Fruit fly (Drosophila melanogaster) whole organism, embryonic: ENCODE data around the gene CG3184.

Experiments
- Adf1 ChIP-seq: fragments of 200-800 bp; sonication (Bioruptor generic); IDR thresholded peaks from 2 replicates; pipeline ENCODE4 v1.3.6; 2022; ENCODE audit warnings: missing biosample characterization, missing genetic modification characterization
- CG11398 ChIP-seq: fragments of 200-800 bp; sonication (Bioruptor generic); optimal IDR thresholded peaks from 2 replicates; lab custom pipeline; 2016; ENCODE audit warnings: missing biosample characterization, missing genetic modification characterization
- CG11504 ChIP-seq: fragments of 200-800 bp; sonication (Bioruptor generic); optimal IDR thresholded peaks from 3 replicates; lab custom pipeline; 2019; ENCODE audit warnings: missing biosample characterization, mild to moderate bottlenecking, missing genetic modification characterization, moderate library complexity
- CG12769 ChIP-seq: fragments of 200-800 bp; sonication (Bioruptor generic); optimal IDR thresholded peaks from 2 replicates; lab custom pipeline; 2019; ENCODE audit warnings: missing biosample characterization, mild to moderate bottlenecking, missing genetic modification characterization, moderate library complexity
- CG13894 ChIP-seq: fragments of 200-800 bp; sonication (Bioruptor generic); optimal IDR thresholded peaks from 3 replicates; lab custom pipeline; 2018; ENCODE audit warnings: missing biosample characterization, mild to moderate bottlenecking, missing genetic modification characterization, moderate library complexity
- CG14014 ChIP-seq: fragments of 200-800 bp; sonication (Bioruptor generic); IDR thresholded peaks from 2 replicates; pipeline ENCODE4 v1.3.6; 2022; ENCODE audit warnings: missing biosample characterization, missing genetic modification characterization
- CG14441 ChIP-seq: fragments of 200-800 bp; sonication (Bioruptor generic); IDR thresholded peaks from 2 replicates; pipeline ENCODE4 v1.3.6; 2022; ENCODE audit warnings: missing biosample characterization, missing genetic modification characterization
- CG15479 ChIP-seq: fragments of 200-800 bp; sonication (Bioruptor generic); optimal IDR thresholded peaks from 3 replicates; lab custom pipeline; 2019; ENCODE audit warnings: missing biosample characterization, mild to moderate bottlenecking, missing genetic modification characterization, moderate library complexity
- CG16815 ChIP-seq: fragments of 200-800 bp; sonication (Bioruptor generic); optimal IDR thresholded peaks from 3 replicates; lab custom pipeline; 2017; ENCODE audit warnings: missing biosample characterization, mild to moderate bottlenecking, missing genetic modification characterization
- CG17568 ChIP-seq: fragments of 200-800 bp; sonication (Bioruptor generic); optimal IDR thresholded peaks from 2 replicates; lab custom pipeline; 2018; ENCODE audit warnings: missing biosample characterization, mild to moderate bottlenecking, missing genetic modification characterization, moderate library complexity
- CG17912 ChIP-seq: fragments of 200-800 bp; sonication (Bioruptor generic); optimal IDR thresholded peaks from 2 replicates; lab custom pipeline; 2018; ENCODE audit warnings: missing biosample characterization, mild to moderate bottlenecking, missing genetic modification characterization
- CG2875 ChIP-seq: fragments of 200-800 bp; sonication (Bioruptor generic); optimal IDR thresholded peaks from 2 replicates; lab custom pipeline; 2017; ENCODE audit warnings: missing biosample characterization, mild to moderate bottlenecking, missing genetic modification characterization, missing genetic modification reagents
- CG31365 ChIP-seq: fragments of 200-800 bp; sonication (Bioruptor generic); optimal IDR thresholded peaks from 2 replicates; lab custom pipeline; 2018; ENCODE audit warnings: missing biosample characterization, mild to moderate bottlenecking, missing genetic modification characterization
- CG31388 ChIP-seq: fragments of 200-800 bp; sonication (Bioruptor generic); optimal IDR thresholded peaks from 2 replicates; lab custom pipeline; 2016; ENCODE audit warnings: missing biosample characterization, missing genetic modification characterization
- CG33557 ChIP-seq: fragments of 200-800 bp; sonication (Bioruptor generic); optimal IDR thresholded peaks from 2 replicates; lab custom pipeline; 2019; ENCODE audit warnings: missing biosample characterization, mild to moderate bottlenecking, missing genetic modification characterization, moderate library complexity
- CG34224 ChIP-seq: fragments of 200-800 bp; sonication (Bioruptor generic); IDR thresholded peaks from 3 replicates; pipeline ENCODE4 v1.3.6; 2022; ENCODE audit warnings: missing biosample characterization, missing genetic modification characterization; ENCODE audit not compliant: partially characterized antibody
- CG3838 ChIP-seq: fragments of 200-800 bp; sonication (Bioruptor generic); optimal IDR thresholded peaks from 3 replicates; lab custom pipeline; 2016; ENCODE audit warnings: missing biosample characterization, missing genetic modification characterization
- CG4404 ChIP-seq: fragments of 200-800 bp; sonication (Bioruptor generic); IDR thresholded peaks from 2 replicates; pipeline ENCODE4 v1.3.6; 2022; ENCODE audit warnings: missing biosample characterization, missing genetic modification characterization
- CG6254 ChIP-seq: fragments of 200-800 bp; sonication (Bioruptor generic); optimal IDR thresholded peaks from 3 replicates; lab custom pipeline; 2017; ENCODE audit warnings: mild to moderate bottlenecking, missing biosample characterization, missing genetic modification reagents, missing genetic modification characterization
- CG9609 ChIP-seq: fragments of 200-800 bp; sonication (Bioruptor generic); optimal IDR thresholded peaks from 3 replicates; lab custom pipeline; 2016; ENCODE audit warnings: missing biosample characterization, missing genetic modification characterization
- CG9876 ChIP-seq: fragments of 200-800 bp; sonication (Bioruptor generic); optimal IDR thresholded peaks from 2 replicates; lab custom pipeline; 2016; ENCODE audit warnings: missing biosample characterization, missing genetic modification characterization
- Deaf1 ChIP-seq: fragments of 200-800 bp; optimal IDR thresholded peaks from 3 replicates; lab custom pipeline; 2019; ENCODE audit warnings: missing biosample characterization, mild to moderate bottlenecking, missing genetic modification characterization, moderate library complexity
- Dll ChIP-seq: fragments of 200-800 bp; sonication (Bioruptor generic); IDR thresholded peaks from 4 replicates; pipeline ENCODE4 v1.3.6; 2022; ENCODE audit warnings: missing biosample characterization, missing genetic modification characterization; ENCODE audit not compliant: partially characterized antibody
- ERR ChIP-seq: fragments of 200-800 bp; sonication (Bioruptor generic); optimal IDR thresholded peaks from 2 replicates; lab custom pipeline; 2016; ENCODE audit warnings: missing biosample characterization, missing genetic modification characterization
- Hmx ChIP-seq: fragments of 200-800 bp; sonication (Bioruptor generic); optimal IDR thresholded peaks from 2 replicates; lab custom pipeline; 2016; ENCODE audit warnings: missing biosample characterization, missing genetic modification characterization
- Hr3 ChIP-seq: fragments of 200-800 bp; sonication (Bioruptor generic); optimal IDR thresholded peaks from 3 replicates; lab custom pipeline; 2016; ENCODE audit warnings: missing biosample characterization, missing genetic modification characterization
- Hsf ChIP-seq: fragments of 200-800 bp; sonication (Bioruptor generic); optimal IDR thresholded peaks from 3 replicates; lab custom pipeline; 2016; ENCODE audit warnings: missing biosample characterization, missing genetic modification characterization
- Nf-YC ChIP-seq: fragments of 200-800 bp; optimal IDR thresholded peaks from 3 replicates; lab custom pipeline; 2019; ENCODE audit warnings: missing biosample characterization, mild to moderate bottlenecking, missing genetic modification characterization, moderate library complexity
- Oli ChIP-seq: fragments of 200-800 bp; sonication (Bioruptor generic); optimal IDR thresholded peaks from 2 replicates; lab custom pipeline; 2018; ENCODE audit warnings: missing biosample characterization, mild to moderate bottlenecking, missing genetic modification characterization, moderate library complexity
- Opbp ChIP-seq: fragments of 200-800 bp; sonication (Bioruptor generic); IDR thresholded peaks from 3 replicates; pipeline ENCODE4 v1.3.6; 2022; ENCODE audit warnings: missing biosample characterization, missing genetic modification characterization; ENCODE audit not compliant: partially characterized antibody
- Ravus ChIP-seq: fragments of 200-800 bp; sonication (Bioruptor generic); IDR thresholded peaks from 2 replicates; pipeline ENCODE4 v1.3.6; 2022; ENCODE audit warnings: missing biosample characterization, missing genetic modification characterization
- Sin3A ChIP-seq: fragments of >200 bp; optimal IDR thresholded peaks from 2 replicates; lab custom pipeline; 2018
- amos ChIP-seq: fragments of 200-800 bp; sonication (Bioruptor generic); IDR thresholded peaks from 2 replicates; pipeline ENCODE4 v1.3.6; 2022; ENCODE audit warnings: missing biosample characterization, missing genetic modification characterization; ENCODE audit not compliant: partially characterized antibody
- ara ChIP-seq: fragments of 200-800 bp; sonication (Bioruptor generic); IDR thresholded peaks from 2 replicates; pipeline ENCODE4 v1.3.6; 2022; ENCODE audit warnings: missing biosample characterization, missing genetic modification characterization
- bab2 ChIP-seq: fragments of 200-800 bp; sonication (Bioruptor generic); optimal IDR thresholded peaks from 2 replicates; lab custom pipeline; 2016; ENCODE audit warnings: missing biosample characterization, missing genetic modification characterization
- caup ChIP-seq: fragments of 200-800 bp; sonication (Bioruptor generic); optimal IDR thresholded peaks from 3 replicates; lab custom pipeline; 2017; ENCODE audit warnings: missing biosample characterization, mild to moderate bottlenecking, missing genetic modification characterization, moderate library complexity; ENCODE audit not compliant: severe bottlenecking
- crp ChIP-seq, 2 experiments: fragments of 200-800 bp; sonication (Bioruptor generic); optimal IDR thresholded peaks; 2 replicates in 1 of 2; 3 replicates in 1 of 2; lab custom pipeline; 2017; ENCODE audit warnings: missing biosample characterization in 2 of 2, missing genetic modification characterization in 2 of 2, mild to moderate bottlenecking in 1 of 2, moderate library complexity in 1 of 2
- cwo ChIP-seq: fragments of 200-800 bp; sonication (Bioruptor generic); optimal IDR thresholded peaks from 3 replicates; lab custom pipeline; 2017; ENCODE audit warnings: missing biosample characterization, missing genetic modification characterization, mild to moderate bottlenecking, moderate library complexity, missing genetic modification reagents
- dysf ChIP-seq: fragments of 200-800 bp; sonication (Bioruptor generic); IDR thresholded peaks from 3 replicates; pipeline ENCODE4 v1.3.6; 2022; ENCODE audit warnings: missing biosample characterization, missing genetic modification characterization
- grau ChIP-seq: fragments of 200-800 bp; optimal IDR thresholded peaks from 3 replicates; lab custom pipeline; 2019; ENCODE audit warnings: missing biosample characterization, mild to moderate bottlenecking, missing genetic modification characterization, moderate library complexity
- mld ChIP-seq: fragments of 200-800 bp; sonication (Bioruptor generic); IDR thresholded peaks from 3 replicates; pipeline ENCODE4 v1.3.6; 2022; ENCODE audit warnings: missing biosample characterization, missing genetic modification characterization; ENCODE audit not compliant: partially characterized antibody
- pnt ChIP-seq: fragments of 200-800 bp; sonication (Bioruptor generic); optimal IDR thresholded peaks from 3 replicates; lab custom pipeline; 2016; ENCODE audit warnings: missing biosample characterization, missing genetic modification characterization
- pzg ChIP-seq: fragments of 200-800 bp; sonication (Bioruptor generic); optimal IDR thresholded peaks from 3 replicates; lab custom pipeline; 2018; ENCODE audit warnings: missing biosample characterization, mild to moderate bottlenecking, missing genetic modification characterization, moderate library complexity
- sob ChIP-seq: fragments of 200-800 bp; sonication (Bioruptor generic); IDR thresholded peaks from 2 replicates; pipeline ENCODE4 v1.3.6; 2022; ENCODE audit warnings: missing biosample characterization, missing genetic modification characterization
- sqz ChIP-seq: fragments of 200-800 bp; sonication (Bioruptor generic); optimal IDR thresholded peaks from 3 replicates; lab custom pipeline; 2018; ENCODE audit warnings: missing biosample characterization, mild to moderate bottlenecking, missing genetic modification characterization
- ttk ChIP-seq: fragments of 200-800 bp; sonication (Bioruptor generic); IDR thresholded peaks from 2 replicates; pipeline ENCODE4 v2.1.2; 2022; ENCODE audit warnings: missing biosample characterization, missing genetic modification characterization
- yki ChIP-seq: fragments of >200 bp; optimal IDR thresholded peaks from 3 replicates; lab custom pipeline; 2018

The CG3184 gene

dm6 chrX:6700263-6700989 is 11.9 kb upstream of the CG3184 start (continued):
- TF ChIP-seq caup (GFP tag; lab: Kevin White, UChicago) (peak; percentile 28), CG31365 (tag; lab: Kevin White, UChicago) (no peak), CG9609 (GFP tag; lab: Kevin White, UChicago) (no peak), CG17568 (GFP tag; lab: Kevin White, UChicago) (no peak), CG12769 (peak; percentile 20), CG11398 (GFP tag; lab: Kevin White, UChicago) (no peak), CG17912 (GFP tag; lab: Kevin White, UChicago) (no peak), sqz (peak; percentile 4), pnt (GFP tag; lab: Kevin White, UChicago) (no peak), bab2 (GFP tag; lab: Kevin White, UChicago) (no peak)

- TF ChIP-seq Adf1 (GFP tag; lab: Robert Waterston, UW) (peak; percentile 41; the same call in 1 of the 2 replicates), Ravus (GFP tag; lab: Robert Waterston, UW) (no peak), ttk (GFP tag; lab: Robert Waterston, UW) (no peak), CG31388 (GFP tag; lab: Kevin White, UChicago) (no peak), CG2875 (GFP tag; lab: Kevin White, UChicago) (no peak), Opbp (GFP tag; lab: Robert Waterston, UW) (peak; percentile 93), Nf-YC (tag; lab: Kevin White, UChicago) (peak; percentile 60), CG9876 (GFP tag; lab: Kevin White, UChicago) (peak; percentile 19), cwo (GFP tag; lab: Kevin White, UChicago) (peak; percentile 63), CG11504 (tag; lab: Kevin White, UChicago) (peak; percentile 42), Sin3A (lab: Kevin White, UChicago) (no peak), yki (lab: Kevin White, UChicago) (no peak), CG3838 (GFP tag; lab: Kevin White, UChicago) (no peak), CG15479 (GFP tag; lab: Kevin White, UChicago) (peak; percentile 78), Oli (tag; lab: Kevin White, UChicago) (no peak), CG14014 (GFP tag; lab: Robert Waterston, UW) (no peak), ERR (GFP tag; lab: Kevin White, UChicago) (peak; percentile 55), CG13894 (peak; percentile 77), pzg (GFP tag; lab: Kevin White, UChicago) (peak; percentile 10), CG14441 (GFP tag; lab: Robert Waterston, UW) (peak; percentile 49; the same call in 1 of the 2 replicates), dysf (GFP tag; lab: Robert Waterston, UW) (peak; percentile 36; the same call in 2 of the 3 replicates), CG34224 (GFP tag; lab: Robert Waterston, UW) (peak; percentile 100), ara (GFP tag; lab: Robert Waterston, UW) (0 out of 2 replicates have a peak, but pooled peaks have one; percentile 34), amos (peak; percentile 93), Hmx (no peak), mld (GFP tag; lab: Robert Waterston, UW) (peak; percentile 96), CG6254 (GFP tag; lab: Kevin White, UChicago) (peak; percentile 34), Deaf1 (tag; lab: Kevin White, UChicago) (peak; percentile 68), Hsf (peak; percentile 26), sob (GFP tag; lab: Robert Waterston, UW) (0 out of 2 replicates have a peak, but pooled peaks have one; percentile 34), crp (GFP tag; optimal IDR thresholded peaks at IDR 0.05; lab: Kevin White, UChicago) (no peak), CG4404 (GFP tag; lab: Robert Waterston, UW) (no peak), CG33557 (GFP tag; lab: Kevin White, UChicago) (peak; percentile 39), grau (tag; lab: Kevin White, UChicago) (peak; percentile 65), CG16815 (no peak), Dll (GFP tag; lab: Robert Waterston, UW) (peak; percentile 100), Hr3 (GFP tag; lab: Kevin White, UChicago) (no peak)
Measured at dm6 chrX:6699255-6699885, 10.8 kb upstream of the CG3184 start, which contains the start of gene CG14441. CG14441 (plus strand) TSS chrX:6699508.
